Worm (Caenorhabditis elegans): Measurements from ENCODE around the gene spe-17.

The spe-17 gene

DNA sequence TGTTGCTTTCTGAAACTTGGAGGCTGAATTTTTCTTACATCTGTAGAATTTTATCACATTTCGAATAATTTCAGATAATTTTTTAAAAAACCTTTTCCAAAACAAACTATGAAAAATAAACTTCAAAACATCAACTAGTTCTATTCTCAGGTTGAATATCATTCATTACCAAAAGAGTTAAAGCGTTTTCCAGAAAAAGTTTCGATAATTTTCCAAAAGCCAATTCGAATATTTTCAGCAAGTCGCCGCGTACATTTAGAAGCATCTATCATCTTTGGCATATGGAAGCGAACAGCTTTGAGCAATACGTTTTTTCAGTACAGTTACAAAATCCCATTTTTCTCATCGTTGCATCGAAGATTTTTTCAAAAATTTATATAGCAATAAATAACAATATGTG lies 23.7 kb downstream of the spe-17 start:
- TF ChIP-seq lin-39 (tag; optimal IDR thresholded peaks at IDR 0.05) (no peak), hlh-30 (tag; optimal IDR thresholded peaks at IDR 0.05; ENCODE audit: insufficient read depth) (peak; percentile 5), hlh-11 (tag; optimal IDR thresholded peaks at IDR 0.05) (no peak), nhr-48 (tag; optimal IDR thresholded peaks at IDR 0.05) (peak; percentile 23), unc-39 (tag; optimal IDR thresholded peaks at IDR 0.05) (no peak), lsy-2 (tag; optimal IDR thresholded peaks at IDR 0.05) (peak in 1 of 2 experiments; percentile 76), Y75B8A.6 (GFP tag; IDR thresholded peaks at IDR 0.05) (no peak), T20F7.1 (GFP tag; optimal IDR thresholded peaks at IDR 0.05) (peak; percentile 0), Y105C5A.15 (GFP tag; IDR thresholded peaks at IDR 0.05) (0 out of 2 replicates have a peak, but pooled peaks have one; percentile 38), nhr-25 (tag; optimal IDR thresholded peaks at IDR 0.05; ENCODE audit: borderline replicate concordance, insufficient read depth) (no peak), sdz-12 (GFP tag; optimal IDR thresholded peaks at IDR 0.05) (no peak), mep-1 (tag; optimal IDR thresholded peaks at IDR 0.05) (peak; percentile 73), hif-1 (tag; optimal IDR thresholded peaks at IDR 0.05) (no peak), lin-38 (GFP tag; IDR thresholded peaks at IDR 0.05) (peak; percentile 32; the same call in 1 of the 2 replicates), F44E2.7 (GFP tag; IDR thresholded peaks at IDR 0.05) (no peak), zip-2 (tag; optimal IDR thresholded peaks at IDR 0.05) (no peak), dve-1 (tag; optimal IDR thresholded peaks at IDR 0.05; ENCODE audit: insufficient read depth) (peak; percentile 26), gei-8 (GFP tag; optimal IDR thresholded peaks at IDR 0.05) (no peak), nhr-237 (tag; optimal IDR thresholded peaks at IDR 0.05) (no peak), nhr-77 (tag; optimal IDR thresholded peaks at IDR 0.05) (peak; percentile 34), duxl-1 (tag; optimal IDR thresholded peaks at IDR 0.05; ENCODE audit: poor library complexity) (peak; percentile 4), nhr-102 (tag; optimal IDR thresholded peaks at IDR 0.05) (peak; percentile 38), daf-16 (GFP tag; optimal IDR thresholded peaks at IDR 0.05) (no peak), daf-16 (tag; optimal IDR thresholded peaks at IDR 0.05) (peak; percentile 43), ztf-7 (tag; optimal IDR thresholded peaks at IDR 0.05) (peak; percentile 27), F10B5.3 (tag; optimal IDR thresholded peaks at IDR 0.05) (no peak), madf-5 (GFP tag; IDR thresholded peaks at IDR 0.05) (0 out of 4 replicates have a peak, but pooled peaks of 1 of the 2 experiments have one; percentile 12), daf-8 (GFP tag; IDR thresholded peaks at IDR 0.05) (no peak), arid-1 (GFP tag; conservative IDR thresholded peaks at IDR 0.05) (peak; percentile 49; the same call in 1 of the 2 replicates), mes-2 (tag; optimal IDR thresholded peaks at IDR 0.05; ENCODE audit: poor library complexity, severe bottlenecking) (peak; percentile 23), nhr-42 (GFP tag; IDR thresholded peaks at IDR 0.05) (no peak), rbr-2 (tag; optimal IDR thresholded peaks at IDR 0.05) (peak; percentile 6), D1046.2 (GFP tag; IDR thresholded peaks at IDR 0.05) (no peak)

DNA sequence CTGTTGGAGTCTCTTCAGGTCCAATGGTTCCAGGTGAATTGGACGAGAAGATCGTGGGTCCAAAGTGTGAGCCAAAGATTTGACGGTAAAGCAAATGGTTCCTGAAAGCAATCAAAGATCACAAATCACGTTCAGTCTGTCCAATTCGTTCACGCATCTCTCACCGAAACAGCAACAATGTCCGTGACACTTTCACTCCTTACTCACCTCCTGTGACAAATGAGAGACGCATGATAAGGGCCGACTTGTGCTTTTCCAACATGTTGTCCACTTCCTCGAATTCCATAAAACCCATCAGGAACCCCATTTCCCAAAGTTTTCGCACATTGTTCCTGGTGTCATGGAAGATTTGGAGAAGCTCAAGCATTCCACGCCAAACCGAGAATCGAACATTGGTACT lies 27.2 kb downstream of the spe-17 start:
- TF ChIP-seq F49E8.2 (tag; optimal IDR thresholded peaks at IDR 0.05; ENCODE audit: borderline replicate concordance) (no peak), jun-1 (tag; optimal IDR thresholded peaks at IDR 0.05) (no peak), hmg-1.1 (GFP tag; IDR thresholded peaks at IDR 0.05) (no peak), mxl-3 (GFP tag; optimal IDR thresholded peaks at IDR 0.05) (peak; percentile 30), ceh-44 (GFP tag; IDR thresholded peaks at IDR 0.05) (no peak), mes-2 (tag; optimal IDR thresholded peaks at IDR 0.05; ENCODE audit: poor library complexity, severe bottlenecking) (no peak), zip-11 (GFP tag; IDR thresholded peaks at IDR 0.05) (no peak), nhr-6 (tag; optimal IDR thresholded peaks at IDR 0.05) (no peak), nhr-11 (tag; optimal IDR thresholded peaks at IDR 0.05) (no peak), nhr-10 (tag; optimal IDR thresholded peaks at IDR 0.05) (no peak), vab-7 (GFP tag; IDR thresholded peaks at IDR 0.05) (no peak), fkh-10 (GFP tag; optimal IDR thresholded peaks at IDR 0.05) (no peak), hlh-11 (tag; optimal IDR thresholded peaks at IDR 0.05) (peak; percentile 39), unc-39 (tag; optimal IDR thresholded peaks at IDR 0.05) (no peak), ceh-82 (tag; optimal IDR thresholded peaks at IDR 0.05) (no peak), unc-130 (GFP tag; optimal IDR thresholded peaks at IDR 0.05) (no peak), D1046.2 (GFP tag; IDR thresholded peaks at IDR 0.05) (no peak), php-3 (GFP tag; IDR thresholded peaks at IDR 0.05) (no peak), dve-1 (tag; optimal IDR thresholded peaks at IDR 0.05; ENCODE audit: insufficient read depth) (peak; percentile 0), daf-8 (GFP tag; IDR thresholded peaks at IDR 0.05) (no peak), F37D6.2 (tag; optimal IDR thresholded peaks at IDR 0.05) (no peak), madf-5 (GFP tag; IDR thresholded peaks at IDR 0.05) (no peak), nhr-42 (GFP tag; IDR thresholded peaks at IDR 0.05) (no peak), hlh-30 (tag; optimal IDR thresholded peaks at IDR 0.05; ENCODE audit: insufficient read depth) (peak; percentile 81), nhr-48 (tag; optimal IDR thresholded peaks at IDR 0.05) (no peak), aha-1 (tag) (peak; percentile 46)

Measured in whole organism, L4 larva.